Fruit fly (Drosophila melanogaster): ENCODE data around the gene CG10970.

DNA sequence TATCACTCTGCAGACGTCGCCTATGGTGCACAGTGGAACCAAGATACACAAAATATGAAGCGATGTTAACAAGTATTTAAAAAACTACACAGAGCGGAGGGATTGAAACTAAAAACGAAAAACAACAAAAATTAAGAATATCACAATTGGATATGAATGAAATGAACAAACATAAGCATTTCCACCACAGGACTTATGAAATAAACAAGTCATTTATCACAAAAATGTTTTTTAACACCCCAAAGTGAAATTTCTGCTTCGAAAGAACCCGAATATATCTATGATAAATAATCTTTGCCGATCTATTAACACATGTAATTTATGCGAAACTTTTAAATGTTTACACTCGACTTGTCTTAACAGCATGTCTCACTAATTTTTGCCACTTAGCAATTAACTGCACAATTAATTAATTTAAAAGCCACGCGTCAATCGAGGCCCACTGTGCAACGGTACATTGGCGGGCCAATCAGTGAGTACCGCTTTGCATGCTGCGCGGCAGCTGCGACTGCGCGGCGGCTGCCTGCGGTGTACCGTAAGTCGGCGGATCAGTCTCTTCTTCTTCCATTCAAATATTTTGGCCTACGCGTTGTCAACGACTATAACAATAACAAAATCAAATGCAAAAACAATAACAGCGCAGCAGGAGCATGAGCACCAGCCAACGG, 29.3 kb downstream of the CG10970 start:
- no peak for TF ChIP-seq CG8478 (optimal IDR thresholded peaks at IDR 0.05)
- no peak for TF ChIP-seq CTCF (optimal IDR thresholded peaks at IDR 0.05)

Measured in S2 (cell line).